Worm (Caenorhabditis elegans): Measurements from ENCODE around the gene C43G2.3.

The C43G2.3 gene

DNA sequence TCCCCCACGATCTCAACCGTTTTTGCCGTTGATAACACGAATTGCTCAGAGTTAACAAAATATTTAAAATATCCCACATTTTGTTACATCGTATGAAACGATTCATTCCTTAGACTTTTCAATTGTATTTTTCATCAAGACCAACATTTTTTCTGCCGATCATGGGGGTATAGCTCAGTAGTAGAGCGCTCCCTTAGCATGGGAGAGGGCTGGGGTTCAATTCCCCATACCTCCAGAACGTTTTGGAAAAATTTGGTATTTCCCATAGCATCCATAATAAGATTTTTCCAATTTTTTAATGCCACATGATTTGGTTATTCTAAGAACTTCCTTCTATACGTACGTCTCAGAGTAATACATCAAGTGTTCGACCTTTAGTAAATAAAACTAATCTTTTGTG lies 16.0 kb upstream of the C43G2.3 start:
- TF ChIP-seq snpc-4 (tag; optimal IDR thresholded peaks at IDR 0.05) (no peak), hlh-1 (tag; optimal IDR thresholded peaks at IDR 0.05) (no peak)

DNA sequence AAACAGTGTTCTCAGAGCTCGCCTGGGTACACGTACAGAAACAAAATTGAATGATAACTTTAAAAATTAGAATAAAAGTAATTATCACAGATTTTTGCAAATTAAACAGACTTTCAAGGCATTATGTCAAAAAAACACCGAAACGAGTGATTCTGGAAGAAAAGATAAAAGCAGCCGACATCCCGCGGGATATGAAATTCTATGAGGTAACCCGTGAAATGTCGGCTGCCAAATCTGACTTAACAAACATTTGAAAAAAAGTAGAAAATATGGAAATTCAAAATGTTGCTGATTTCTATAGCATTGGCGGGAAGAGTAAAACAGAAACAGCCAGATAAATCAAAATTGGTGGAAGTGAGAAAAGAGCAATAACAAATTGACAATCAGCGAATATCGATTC lies 12.4 kb upstream of the C43G2.3 start:
- no peak for TF ChIP-seq cnd-1 (tag; optimal IDR thresholded peaks at IDR 0.05)
- TF ChIP-seq hlh-1 (tag; optimal IDR thresholded peaks at IDR 0.05) = no peak
- no peak for TF ChIP-seq nhr-28 (tag; optimal IDR thresholded peaks at IDR 0.05)
- TF ChIP-seq lin-13 (tag; optimal IDR thresholded peaks at IDR 0.05) = no peak
- TF ChIP-seq ceh-43 (GFP tag; optimal IDR thresholded peaks at IDR 0.05) = no peak
- TF ChIP-seq snpc-4 (tag; optimal IDR thresholded peaks at IDR 0.05) = no peak
- no peak for TF ChIP-seq bed-3 (GFP tag; optimal IDR thresholded peaks at IDR 0.05)
- no peak for TF ChIP-seq nhr-237 (tag; optimal IDR thresholded peaks at IDR 0.05)
- no peak for TF ChIP-seq ceh-39 (tag; optimal IDR thresholded peaks at IDR 0.05)
- TF ChIP-seq drap-1 (GFP tag; optimal IDR thresholded peaks at IDR 0.05) = no peak
- no peak for TF ChIP-seq nhr-76 (tag; optimal IDR thresholded peaks at IDR 0.05)
- TF ChIP-seq mep-1 (tag; optimal IDR thresholded peaks at IDR 0.05) = no peak
- TF ChIP-seq lsy-2 (tag; optimal IDR thresholded peaks at IDR 0.05) = no peak
- no peak for TF ChIP-seq sem-2 (GFP tag; optimal IDR thresholded peaks at IDR 0.05)

DNA sequence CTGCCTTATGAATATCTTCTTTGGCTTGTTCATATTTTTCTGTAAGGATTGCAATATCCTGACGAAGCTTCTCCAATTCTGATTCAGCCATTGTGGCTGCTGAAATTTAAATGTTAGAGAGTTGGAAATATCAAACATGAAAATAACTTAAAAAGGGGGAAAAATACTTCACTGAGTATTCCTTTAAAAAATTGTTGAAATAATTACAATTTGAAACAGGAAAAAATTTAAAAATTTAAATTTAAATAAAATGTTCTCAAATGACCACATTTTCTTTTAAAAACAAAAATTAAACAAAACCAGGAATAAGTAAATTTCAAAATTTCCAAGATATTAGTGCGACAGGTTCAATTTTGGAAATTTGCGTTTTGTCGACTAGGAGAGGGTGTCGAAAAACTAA lies 5.8 kb upstream of the C43G2.3 start, which contains the start of gene bicd-1:
Gene bicd-1, minus strand, starts transcription at position 101 of the 400 bp plus-strand sequence.
- TF ChIP-seq unc-39 (tag; optimal IDR thresholded peaks at IDR 0.05) (no peak), ceh-83 (GFP tag; optimal IDR thresholded peaks at IDR 0.05) (no peak), snpc-4 (tag; optimal IDR thresholded peaks at IDR 0.05) (no peak), lin-13 (tag; optimal IDR thresholded peaks at IDR 0.05) (no peak), unc-120 (tag; optimal IDR thresholded peaks at IDR 0.05; ENCODE audit: poor library complexity, severe bottlenecking) (no peak), mab-5 (tag; optimal IDR thresholded peaks at IDR 0.05) (no peak), bed-3 (GFP tag; optimal IDR thresholded peaks at IDR 0.05) (no peak), nhr-237 (tag; optimal IDR thresholded peaks at IDR 0.05) (no peak), pha-4 (tag; optimal IDR thresholded peaks at IDR 0.05) (no peak), nhr-76 (tag; optimal IDR thresholded peaks at IDR 0.05) (no peak), zip-8 (tag; optimal IDR thresholded peaks at IDR 0.05) (no peak), hlh-1 (tag; optimal IDR thresholded peaks at IDR 0.05) (no peak), M03D4.4 (tag; optimal IDR thresholded peaks at IDR 0.05) (no peak), lsy-2 (tag; optimal IDR thresholded peaks at IDR 0.05) (no peak), sptf-1 (tag; optimal IDR thresholded peaks at IDR 0.05) (no peak), ztf-11 (tag; optimal IDR thresholded peaks at IDR 0.05) (no peak), drap-1 (GFP tag; optimal IDR thresholded peaks at IDR 0.05) (no peak), sem-2 (GFP tag; optimal IDR thresholded peaks at IDR 0.05) (no peak), tbx-8 (GFP tag; optimal IDR thresholded peaks at IDR 0.05) (no peak), nhr-12 (tag; optimal IDR thresholded peaks at IDR 0.05) (no peak)

DNA sequence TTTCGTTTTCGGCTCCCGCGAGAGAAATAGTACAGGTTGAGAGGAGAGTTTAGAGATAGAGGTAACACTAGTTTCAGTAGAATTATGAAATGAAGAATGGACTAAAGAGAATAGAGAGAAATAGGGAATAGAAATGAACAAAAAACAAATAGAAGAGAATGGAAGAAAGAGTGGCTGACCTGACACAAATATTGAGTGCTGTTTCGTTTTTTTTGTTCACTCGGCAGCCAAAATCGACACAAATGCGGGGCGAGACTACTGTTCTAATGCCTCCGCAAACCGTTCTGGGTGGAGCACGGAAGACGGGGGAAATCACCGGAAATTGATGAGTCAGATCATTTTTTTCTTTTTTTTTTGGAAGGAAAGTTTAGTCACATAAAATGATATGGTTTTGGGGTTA lies 5.4 kb upstream of the C43G2.3 start:
- TF ChIP-seq elt-3 (tag; optimal IDR thresholded peaks at IDR 0.05) = no peak
- TF ChIP-seq M03D4.4 (tag; optimal IDR thresholded peaks at IDR 0.05) = no peak
- TF ChIP-seq lin-32 (GFP tag; optimal IDR thresholded peaks at IDR 0.05) = no peak
- no peak for TF ChIP-seq flh-1 (GFP tag; optimal IDR thresholded peaks at IDR 0.05)
- no peak for TF ChIP-seq nhr-28 (tag; optimal IDR thresholded peaks at IDR 0.05)
- TF ChIP-seq ceh-83 (GFP tag; optimal IDR thresholded peaks at IDR 0.05) = no peak
- TF ChIP-seq ces-1 (GFP tag; optimal IDR thresholded peaks at IDR 0.05) = no peak
- TF ChIP-seq blmp-1 (tag; optimal IDR thresholded peaks at IDR 0.05) = no peak
- TF ChIP-seq mep-1 (tag; optimal IDR thresholded peaks at IDR 0.05) = no peak
- TF ChIP-seq bed-3 (GFP tag; optimal IDR thresholded peaks at IDR 0.05) = no peak
- TF ChIP-seq nhr-76 (tag; optimal IDR thresholded peaks at IDR 0.05) = no peak
- no peak for TF ChIP-seq elt-1 (tag; optimal IDR thresholded peaks at IDR 0.05; ENCODE audit: borderline replicate concordance, insufficient read depth)
- no peak for TF ChIP-seq mab-5 (tag; optimal IDR thresholded peaks at IDR 0.05)
- no peak for TF ChIP-seq lin-13 (tag; optimal IDR thresholded peaks at IDR 0.05)
- TF ChIP-seq cnd-1 (tag; optimal IDR thresholded peaks at IDR 0.05) = no peak
- no peak for TF ChIP-seq nhr-12 (tag; optimal IDR thresholded peaks at IDR 0.05)
- no peak for TF ChIP-seq nhr-2 (tag; optimal IDR thresholded peaks at IDR 0.05)
- TF ChIP-seq ham-2 (GFP tag; optimal IDR thresholded peaks at IDR 0.05) = no peak
- no peak for TF ChIP-seq ztf-11 (tag; optimal IDR thresholded peaks at IDR 0.05)

DNA sequence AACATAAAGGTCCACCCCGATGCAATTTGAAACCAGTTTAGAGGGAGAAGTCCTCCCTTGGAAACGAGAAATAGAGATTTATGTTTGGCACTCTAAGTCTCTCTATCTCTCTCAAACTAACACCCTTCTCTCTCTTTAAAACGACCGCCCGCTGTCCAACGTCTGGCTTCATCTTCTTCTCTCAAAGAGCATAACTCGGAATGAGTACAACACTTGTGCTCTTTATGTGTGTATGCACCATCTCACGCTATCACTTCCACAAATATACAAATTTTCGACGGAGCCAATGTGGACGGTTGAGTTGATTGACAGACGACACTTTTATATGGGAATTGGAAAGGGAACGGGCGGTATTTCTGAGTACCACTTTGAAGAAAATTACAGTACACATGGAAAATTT lies 3.7 kb upstream of the C43G2.3 start:
- TF ChIP-seq pha-4 (tag; optimal IDR thresholded peaks at IDR 0.05) (no peak), sptf-1 (tag; optimal IDR thresholded peaks at IDR 0.05) (peak; percentile 25), sem-2 (GFP tag; optimal IDR thresholded peaks at IDR 0.05) (no peak), nhr-76 (tag; optimal IDR thresholded peaks at IDR 0.05) (no peak), unc-120 (tag; optimal IDR thresholded peaks at IDR 0.05; ENCODE audit: poor library complexity, severe bottlenecking) (peak; percentile 35), zip-8 (tag; optimal IDR thresholded peaks at IDR 0.05) (no peak), flh-1 (GFP tag; optimal IDR thresholded peaks at IDR 0.05) (no peak), nhr-2 (tag; optimal IDR thresholded peaks at IDR 0.05) (no peak), ces-1 (GFP tag; optimal IDR thresholded peaks at IDR 0.05) (peak; percentile 2)

All from whole organism, mixed stage, embryonic.